Worm (Caenorhabditis elegans) whole organism, L1 larva: Measurements from ENCODE around the gene mat-2.

Experiments used
- C16A3.4 ChIP-seq: fragments of 150-350 bp; optimal IDR thresholded peaks from 2 replicates; lab custom pipeline; 2014; ENCODE audit warnings: missing biosample characterization, missing genetic modification characterization
- F16B12.6 ChIP-seq: fragments of 150-350 bp; optimal IDR thresholded peaks from 2 replicates; lab custom pipeline; 2014; ENCODE audit warnings: missing biosample characterization, missing genetic modification characterization
- aly-2 ChIP-seq: fragments of 150-350 bp; optimal IDR thresholded peaks from 2 replicates; lab custom pipeline; 2014; ENCODE audit warnings: missing biosample characterization, missing genetic modification characterization
- ceh-63 ChIP-seq: fragments of 200-800 bp; sonication (Bioruptor generic); optimal IDR thresholded peaks from 2 replicates; lab custom pipeline; 2018; ENCODE audit warnings: mild to moderate bottlenecking, missing genetic modification characterization, missing compliant biosample characterization
- ceh-8 ChIP-seq: fragments of 200-800 bp; sonication (Bioruptor generic); optimal IDR thresholded peaks from 2 replicates; lab custom pipeline; 2018; ENCODE audit warnings: mild to moderate bottlenecking, missing genetic modification characterization, moderate library complexity, missing compliant biosample characterization
- ceh-90 ChIP-seq: sonication (generic microtip); optimal IDR thresholded peaks from 2 replicates; lab custom pipeline; 2016; ENCODE audit warnings: missing genetic modification characterization, missing compliant biosample characterization
- ces-1 ChIP-seq: fragments of 150-350 bp; optimal IDR thresholded peaks from 2 replicates; lab custom pipeline; 2014; ENCODE audit warnings: missing biosample characterization, missing genetic modification reagents, missing genetic modification characterization
- dpl-1 ChIP-seq, 3 experiments: fragments of 150-350 bp in 2 of 3; sonication (generic microtip) in 1 of 3; optimal IDR thresholded peaks; 2 replicates each; lab custom pipeline; 2014 to 2017; ENCODE audit warnings: missing biosample characterization in 3 of 3, missing genetic modification characterization in 3 of 3, missing genetic modification reagents in 3 of 3
- efl-1 ChIP-seq, 4 experiments: fragments of 150-350 bp; optimal IDR thresholded peaks in 3 of 4; peaks in 1 of 4; 1 replicate in 1 of 4; 2 replicates in 3 of 4; lab custom pipeline; 2014; ENCODE audit warnings: missing biosample characterization in 2 of 4, missing genetic modification characterization in 2 of 4, missing genetic modification reagents in 2 of 4
- efl-3 ChIP-seq: fragments of 200-800 bp; sonication (Bioruptor generic); optimal IDR thresholded peaks from 2 replicates; lab custom pipeline; 2018; ENCODE audit warnings: mild to moderate bottlenecking, missing genetic modification characterization, missing compliant biosample characterization
- egl-27 ChIP-seq, 2 experiments: fragments of 150-350 bp in 1 of 2; sonication (generic microtip); optimal IDR thresholded peaks; 3 replicates each; lab custom pipeline; 2017 to 2018; ENCODE audit warnings: missing biosample characterization in 2 of 2, missing genetic modification characterization in 2 of 2, missing genetic modification reagents in 2 of 2
- elt-3 ChIP-seq, 6 experiments: fragments of 150-350 bp in 1 of 6; sonication (generic microtip); optimal IDR thresholded peaks; 2 replicates each; lab custom pipeline; 2017 to 2018; ENCODE audit warnings: missing biosample characterization in 6 of 6, missing genetic modification characterization in 6 of 6, inconsistent platforms in 1 of 6
- fkh-10 ChIP-seq: sonication (generic microtip); optimal IDR thresholded peaks from 2 replicates; lab custom pipeline; 2017; ENCODE audit warnings: missing biosample characterization, missing genetic modification reagents, missing genetic modification characterization
- fkh-4 ChIP-seq: sonication (generic microtip); optimal IDR thresholded peaks from 2 replicates; lab custom pipeline; 2016; ENCODE audit warnings: missing compliant biosample characterization, missing genetic modification characterization, borderline replicate concordance
- grh-1 ChIP-seq: fragments of 200-800 bp; sonication (Bioruptor generic); IDR thresholded peaks from 2 replicates; pipeline ENCODE4 v1.3.6; 2022; ENCODE audit warnings: missing genetic modification reagents, missing genetic modification characterization, missing compliant biosample characterization
- hlh-17 ChIP-seq: fragments of 200-800 bp; sonication (Bioruptor generic); optimal IDR thresholded peaks from 2 replicates; lab custom pipeline; 2018; ENCODE audit warnings: missing genetic modification characterization, mild to moderate bottlenecking, missing compliant biosample characterization, moderate library complexity, borderline replicate concordance
- hlh-4 ChIP-seq: sonication (generic microtip); optimal IDR thresholded peaks from 2 replicates; lab custom pipeline; 2016; ENCODE audit warnings: mild to moderate bottlenecking, missing genetic modification characterization, missing compliant biosample characterization
- lin-14 ChIP-seq: fragments of 200-800 bp; sonication (Bioruptor generic); optimal IDR thresholded peaks from 2 replicates; lab custom pipeline; 2018; ENCODE audit warnings: mild to moderate bottlenecking, missing genetic modification characterization, moderate library complexity, missing compliant biosample characterization
- lin-15B ChIP-seq: fragments of 150-350 bp; sonication (generic microtip); optimal IDR thresholded peaks from 3 replicates; lab custom pipeline; 2014; ENCODE audit warnings: missing biosample characterization, missing genetic modification characterization
- lin-35 ChIP-seq, 2 experiments: fragments of 150-350 bp; optimal IDR thresholded peaks; 2 replicates each; lab custom pipeline; 2014; ENCODE audit warnings: missing biosample characterization in 2 of 2, missing genetic modification characterization in 2 of 2, missing genetic modification reagents in 2 of 2
- lin-39 ChIP-seq: fragments of 150-350 bp; optimal IDR thresholded peaks from 2 replicates; lab custom pipeline; 2014; ENCODE audit warnings: missing biosample characterization, missing genetic modification reagents, missing genetic modification characterization
- lir-3 ChIP-seq: sonication (generic microtip); optimal IDR thresholded peaks from 2 replicates; lab custom pipeline; 2016; ENCODE audit warnings: mild to moderate bottlenecking, missing genetic modification characterization, moderate library complexity, missing compliant biosample characterization; ENCODE audit not compliant: poor library complexity
- lsy-2 ChIP-seq, 2 experiments: fragments of 150-350 bp; optimal IDR thresholded peaks; 2 replicates each; lab custom pipeline; 2014; ENCODE audit warnings: missing biosample characterization in 2 of 2, missing genetic modification characterization in 2 of 2
- mdl-1 ChIP-seq, 2 experiments: fragments of 150-350 bp; optimal IDR thresholded peaks; 2 replicates each; lab custom pipeline; 2014 to 2017; ENCODE audit warnings: missing biosample characterization in 2 of 2, missing genetic modification characterization in 2 of 2, inconsistent platforms in 1 of 2
- mef-2 ChIP-seq: fragments of 150-350 bp; optimal IDR thresholded peaks from 2 replicates; lab custom pipeline; 2014; ENCODE audit warnings: missing biosample characterization, missing genetic modification characterization
- nhr-12 ChIP-seq: sonication (generic microtip); optimal IDR thresholded peaks from 2 replicates; lab custom pipeline; 2017; ENCODE audit warnings: missing biosample characterization, missing genetic modification characterization
- nhr-20 ChIP-seq: sonication (generic microtip); optimal IDR thresholded peaks from 2 replicates; lab custom pipeline; 2016; ENCODE audit warnings: mild to moderate bottlenecking, missing genetic modification characterization, missing compliant biosample characterization
- nhr-71 ChIP-seq: sonication (generic microtip); optimal IDR thresholded peaks from 2 replicates; lab custom pipeline; 2016; ENCODE audit warnings: mild to moderate bottlenecking, missing genetic modification characterization, moderate library complexity, missing compliant biosample characterization
- nhr-85 ChIP-seq: sonication (generic microtip); peaks from one replicate; lab custom pipeline; 2016; ENCODE audit warnings: missing genetic modification characterization, inconsistent platforms, missing compliant biosample characterization
- nhr-90 ChIP-seq: sonication (generic microtip); optimal IDR thresholded peaks from 2 replicates; lab custom pipeline; 2016; ENCODE audit warnings: mild to moderate bottlenecking, missing genetic modification characterization, missing compliant biosample characterization; ENCODE audit not compliant: poor library complexity
- pag-3 ChIP-seq: sonication (generic microtip); optimal IDR thresholded peaks from 2 replicates; lab custom pipeline; 2017; ENCODE audit warnings: missing genetic modification characterization, mild to moderate bottlenecking, missing compliant biosample characterization, antibody characterized with exemption, borderline replicate concordance; ENCODE audit not compliant: insufficient read depth
- snu-23 ChIP-seq: sonication (generic microtip); optimal IDR thresholded peaks from 2 replicates; lab custom pipeline; 2016; ENCODE audit warnings: missing genetic modification characterization, missing compliant biosample characterization
- tbx-2 ChIP-seq: sonication (generic microtip); optimal IDR thresholded peaks from 2 replicates; lab custom pipeline; 2016; ENCODE audit warnings: missing genetic modification characterization, missing compliant biosample characterization
- unc-86 ChIP-seq: sonication (generic microtip); optimal IDR thresholded peaks from 2 replicates; lab custom pipeline; 2016; ENCODE audit warnings: missing genetic modification characterization, missing compliant biosample characterization

Gene mat-2

ce11 chrII:11105981-11106711, 6.4 kb upstream of the mat-2 start, which contains the start of gene nasp-1:
nasp-1 (plus strand) TSS chrII:11106612.
- peak; percentile 54 to 86 for TF ChIP-seq lsy-2 (tag; optimal IDR thresholded peaks at IDR 0.05; lab: Kevin White, UChicago)
- peak; percentile 57 for TF ChIP-seq F16B12.6 (tag; lab: Kevin White, UChicago)
- TF ChIP-seq efl-1 (optimal IDR thresholded peaks at IDR 0.05; lab: Kevin White, UChicago): peak; percentile 72 to 92
- TF ChIP-seq efl-1 (GFP tag; optimal IDR thresholded peaks at IDR 0.05 in 1 of 2; lab: Kevin White, UChicago): peak; percentile 72 to 96
- no peak for TF ChIP-seq fkh-4 (tag; lab: Kevin White, UChicago)
- no peak for TF ChIP-seq snu-23 (GFP tag; lab: Kevin White, UChicago)
- TF ChIP-seq lin-35 (GFP tag; optimal IDR thresholded peaks at IDR 0.05; lab: Kevin White, UChicago): peak; percentile 54 to 80
- peak; percentile 46 to 76 (median 71) for TF ChIP-seq dpl-1 (GFP tag; optimal IDR thresholded peaks at IDR 0.05; lab: Kevin White, UChicago)
- TF ChIP-seq nhr-85 (tag; lab: Kevin White, UChicago): peak; percentile 47
- peak; percentile 6 for TF ChIP-seq nhr-90

- TF ChIP-seq ces-1 (no peak), lir-3 (tag; lab: Kevin White, UChicago) (no peak), hlh-4 (tag; lab: Kevin White, UChicago) (no peak), egl-27 (tag; optimal IDR thresholded peaks at IDR 0.05; lab: Kevin White, UChicago) (no peak), efl-3 (GFP tag; lab: Kevin White, UChicago) (no peak), fkh-4 (tag; lab: Kevin White, UChicago) (no peak), grh-1 (no peak), F16B12.6 (tag; lab: Kevin White, UChicago) (no peak), mef-2 (tag; lab: Kevin White, UChicago) (no peak), lsy-2 (tag; optimal IDR thresholded peaks at IDR 0.05; lab: Kevin White, UChicago) (no peak), efl-1 (optimal IDR thresholded peaks at IDR 0.05; lab: Kevin White, UChicago) (no peak), efl-1 (GFP tag; optimal IDR thresholded peaks at IDR 0.05 in 1 of 2; lab: Kevin White, UChicago) (no peak), tbx-2 (no peak), dpl-1 (GFP tag; optimal IDR thresholded peaks at IDR 0.05; lab: Kevin White, UChicago) (no peak), ceh-63 (no peak)
Observed at ce11 chrII:11107828-11108227, 4.7 kb upstream of the mat-2 start, which contains the start of gene apc-17. apc-17 (plus strand) TSS chrII:11108128.

- TF ChIP-seq egl-27 (tag; optimal IDR thresholded peaks at IDR 0.05; lab: Kevin White, UChicago) (no peak), F16B12.6 (tag; lab: Kevin White, UChicago) (no peak), tbx-2 (no peak), hlh-17 (GFP tag; lab: Kevin White, UChicago) (no peak), lin-15B (tag; lab: Kevin White, UChicago) (no peak), mdl-1 (tag; optimal IDR thresholded peaks at IDR 0.05; lab: Kevin White, UChicago) (no peak), pag-3 (tag; lab: Kevin White, UChicago) (no peak), ceh-90 (no peak), nhr-20 (tag; lab: Kevin White, UChicago) (no peak), elt-3 (tag; optimal IDR thresholded peaks at IDR 0.05; lab: Kevin White, UChicago) (no peak), aly-2 (no peak), efl-1 (optimal IDR thresholded peaks at IDR 0.05; lab: Kevin White, UChicago) (no peak), efl-1 (GFP tag; optimal IDR thresholded peaks at IDR 0.05 in 1 of 2; lab: Kevin White, UChicago) (no peak), lsy-2 (tag; optimal IDR thresholded peaks at IDR 0.05; lab: Kevin White, UChicago) (no peak), dpl-1 (GFP tag; optimal IDR thresholded peaks at IDR 0.05; lab: Kevin White, UChicago) (no peak), lin-39 (tag; lab: Kevin White, UChicago) (no peak), ceh-8 (GFP tag; lab: Kevin White, UChicago) (no peak)
Observed at ce11 chrII:11110419-11110818, 2.1 kb upstream of the mat-2 start.

- TF ChIP-seq unc-86 (tag; lab: Kevin White, UChicago) (peak; percentile 21), nhr-12 (tag; lab: Kevin White, UChicago) (no peak), fkh-10 (GFP tag; lab: Kevin White, UChicago) (peak; percentile 7), C16A3.4 (no peak), nhr-71 (tag; lab: Kevin White, UChicago) (peak; percentile 18), lin-14 (GFP tag; lab: Kevin White, UChicago) (peak; percentile 57)
Observed at ce11 chrII:11111107-11111506, 1.4 kb upstream of the mat-2 start, which contains the start of gene glb-4. glb-4 (minus strand) TSS chrII:11111207.
